Worm (Caenorhabditis elegans): ENCODE results near the gene nhr-40.

The nhr-40 gene

DNA sequence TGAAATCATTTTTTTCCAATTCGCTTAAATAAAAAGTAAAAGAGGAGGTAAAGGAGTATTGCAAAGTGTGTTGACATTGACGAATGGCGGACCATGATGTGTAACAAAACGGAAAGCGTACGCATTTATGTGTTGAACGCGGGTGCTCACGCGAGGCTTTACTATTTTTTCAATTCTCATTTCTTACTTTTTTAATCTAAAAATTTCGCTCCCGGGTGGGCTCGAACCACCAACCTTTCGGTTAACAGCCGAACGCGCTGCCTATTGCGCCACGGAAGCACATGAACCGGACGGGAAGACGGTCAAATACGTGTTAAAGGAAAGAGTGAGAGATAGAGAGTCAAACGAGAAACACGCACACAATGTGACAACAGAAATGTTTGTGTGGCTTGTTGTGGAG lies 44.5 kb upstream of the nhr-40 start:
- TF ChIP-seq dmd-9 (GFP tag; IDR thresholded peaks at IDR 0.05) (0 out of 2 replicates have a peak, but pooled peaks have one; percentile 50), F44E2.7 (GFP tag; IDR thresholded peaks at IDR 0.05) (peak; percentile 84; the same call in 1 of the 2 replicates), lin-38 (GFP tag; IDR thresholded peaks at IDR 0.05) (peak; percentile 69), Y75B8A.6 (GFP tag; IDR thresholded peaks at IDR 0.05) (0 out of 2 replicates have a peak, but pooled peaks have one; percentile 72), saeg-2 (GFP tag; IDR thresholded peaks at IDR 0.05) (no peak), fkh-10 (GFP tag; optimal IDR thresholded peaks at IDR 0.05) (peak; percentile 49), jun-1 (tag; optimal IDR thresholded peaks at IDR 0.05) (peak; percentile 58), daf-19 (GFP tag; conservative IDR thresholded peaks at IDR 0.05) (peak; percentile 79), R02D3.7 (tag; optimal IDR thresholded peaks at IDR 0.05) (no peak), F49E8.2 (tag; optimal IDR thresholded peaks at IDR 0.05; ENCODE audit: borderline replicate concordance) (peak; percentile 41), lsy-2 (tag; optimal IDR thresholded peaks at IDR 0.05) (peak in 1 of 2 experiments; percentile 65), ama-1 (optimal IDR thresholded peaks at IDR 0.05) (no peak), nhr-6 (tag; optimal IDR thresholded peaks at IDR 0.05) (peak; percentile 64), daf-16 (GFP tag; optimal IDR thresholded peaks at IDR 0.05) (peak; percentile 58 to 91), daf-16 (tag; optimal IDR thresholded peaks at IDR 0.05) (peak; percentile 85), ceh-62 (tag; optimal IDR thresholded peaks at IDR 0.05) (no peak), dpl-1 (GFP tag; optimal IDR thresholded peaks at IDR 0.05) (peak; percentile 6), ceh-20 (GFP tag; IDR thresholded peaks at IDR 0.05) (peak; percentile 11; the same call in 1 of the 2 replicates), skn-1 (tag; optimal IDR thresholded peaks at IDR 0.05) (no peak), zfp-3 (GFP tag; conservative IDR thresholded peaks at IDR 0.05) (0 out of 2 replicates have a peak, but pooled peaks have one; percentile 52), nhr-41 (GFP tag; IDR thresholded peaks at IDR 0.05) (peak; percentile 88), pqm-1 (tag; optimal IDR thresholded peaks at IDR 0.05) (no peak), mdt-29 (GFP tag; IDR thresholded peaks at IDR 0.05) (0 out of 2 replicates have a peak, but pooled peaks have one; percentile 47), aha-1 (tag) (peak; percentile 92), tra-1 (GFP tag; IDR thresholded peaks at IDR 0.05) (no peak), lin-13 (GFP tag; optimal IDR thresholded peaks at IDR 0.05) (peak; percentile 71), nhr-48 (tag; optimal IDR thresholded peaks at IDR 0.05) (peak; percentile 59), ztf-7 (tag; optimal IDR thresholded peaks at IDR 0.05) (peak; percentile 33), aly-2 (tag; optimal IDR thresholded peaks at IDR 0.05) (peak; percentile 57), mep-1 (tag; optimal IDR thresholded peaks at IDR 0.05) (peak; percentile 89), lin-15B (tag; optimal IDR thresholded peaks at IDR 0.05) (no peak), unc-62 (GFP tag; optimal IDR thresholded peaks at IDR 0.05 in 1 of 2) (peak in 1 of 2 experiments; percentile 85), unc-62 (tag; optimal IDR thresholded peaks at IDR 0.05) (no peak), nhr-76 (tag; optimal IDR thresholded peaks at IDR 0.05) (no peak), lin-39 (tag; optimal IDR thresholded peaks at IDR 0.05) (no peak), nhr-77 (tag; optimal IDR thresholded peaks at IDR 0.05) (peak; percentile 60), ceh-32 (tag; optimal IDR thresholded peaks at IDR 0.05; ENCODE audit: poor library complexity) (peak; percentile 68), spr-1 (tag; optimal IDR thresholded peaks at IDR 0.05) (peak; percentile 66), F26F4.8 (GFP tag; conservative IDR thresholded peaks at IDR 0.05) (peak; percentile 77; the same call in 1 of the 2 replicates), ceh-44 (GFP tag; IDR thresholded peaks at IDR 0.05) (0 out of 2 replicates have a peak, but pooled peaks have one; percentile 44), ceh-82 (tag; optimal IDR thresholded peaks at IDR 0.05) (no peak), nhr-42 (GFP tag; IDR thresholded peaks at IDR 0.05) (peak; percentile 79), T20F7.1 (GFP tag; optimal IDR thresholded peaks at IDR 0.05) (peak; percentile 28), lin-29 (GFP tag; IDR thresholded peaks at IDR 0.05) (no peak; the same call in 1 of the 2 replicates), rbr-2 (tag; optimal IDR thresholded peaks at IDR 0.05) (peak; percentile 69), mes-2 (tag; optimal IDR thresholded peaks at IDR 0.05; ENCODE audit: poor library complexity, severe bottlenecking) (peak; percentile 74), ZK546.5 (tag; optimal IDR thresholded peaks at IDR 0.05) (no peak), daf-12 (tag; optimal IDR thresholded peaks at IDR 0.05) (no peak), nhr-10 (tag; optimal IDR thresholded peaks at IDR 0.05) (no peak), nhr-237 (tag; optimal IDR thresholded peaks at IDR 0.05) (no peak), dmd-8 (GFP tag; IDR thresholded peaks at IDR 0.05) (peak; percentile 89), arid-1 (GFP tag; conservative IDR thresholded peaks at IDR 0.05) (peak; percentile 73), gei-8 (GFP tag; optimal IDR thresholded peaks at IDR 0.05) (peak; percentile 75)
